Fruit fly (Drosophila melanogaster) whole organism, prepupa: ENCODE data around the gene lectin-22C.

Experiments used
- CG15336 ChIP-seq: fragments of 200-800 bp; sonication (Bioruptor generic); IDR thresholded peaks from 2 replicates; pipeline ENCODE4 v1.3.6; 2022; ENCODE audit warnings: missing biosample characterization, missing genetic modification characterization
- CG32006 ChIP-seq: fragments of 200-800 bp; sonication (Bioruptor generic); optimal IDR thresholded peaks from 3 replicates; lab custom pipeline; 2017; ENCODE audit warnings: missing biosample characterization, mild to moderate bottlenecking, missing genetic modification characterization
- CG3919 ChIP-seq: fragments of 200-800 bp; sonication (Bioruptor generic); optimal IDR thresholded peaks from 3 replicates; lab custom pipeline; 2016; ENCODE audit warnings: missing biosample characterization, missing genetic modification characterization
- Gug ChIP-seq: fragments of 200-800 bp; sonication (Bioruptor generic); IDR thresholded peaks from 2 replicates; pipeline ENCODE4 v1.3.6; 2022; ENCODE audit warnings: missing biosample characterization, missing genetic modification characterization
- Hr39 ChIP-seq: fragments of 200-800 bp; sonication (Bioruptor generic); optimal IDR thresholded peaks from 2 replicates; lab custom pipeline; 2016; ENCODE audit warnings: missing biosample characterization, missing genetic modification characterization
- OdsH ChIP-seq: fragments of 200-800 bp; sonication (Bioruptor generic); optimal IDR thresholded peaks from 3 replicates; lab custom pipeline; 2016; ENCODE audit warnings: missing biosample characterization, missing genetic modification characterization
- lz ChIP-seq: fragments of 200-800 bp; sonication (Bioruptor generic); optimal IDR thresholded peaks from 3 replicates; lab custom pipeline; 2016; ENCODE audit warnings: missing biosample characterization, missing genetic modification characterization
- net ChIP-seq: fragments of 200-800 bp; sonication (Bioruptor generic); optimal IDR thresholded peaks from 3 replicates; lab custom pipeline; 2016; ENCODE audit warnings: missing biosample characterization, missing genetic modification characterization

DNA sequence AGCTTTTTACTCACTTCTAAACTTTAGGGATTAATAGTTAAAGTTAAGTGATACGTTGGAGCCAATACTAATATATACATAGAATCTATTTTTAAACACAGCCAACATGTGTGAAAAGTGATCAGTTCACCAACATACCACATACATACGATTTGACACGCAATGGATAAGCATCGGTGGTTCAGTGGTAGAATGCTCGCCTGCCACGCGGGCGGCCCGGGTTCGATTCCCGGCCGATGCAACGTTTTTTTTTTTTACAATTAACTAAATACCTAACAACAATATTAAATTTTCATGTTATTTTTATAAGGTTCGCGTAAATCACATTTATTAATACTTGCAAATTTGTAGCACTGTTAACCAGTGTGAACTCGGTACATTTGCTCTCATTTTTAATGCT lies 5.5 kb downstream of the lectin-22C start:
- no peak for TF ChIP-seq Gug (GFP tag; lab: Robert Waterston, UW)
- no peak for TF ChIP-seq Hr39 (GFP tag; lab: Kevin White, UChicago)
- no peak for TF ChIP-seq CG32006 (GFP tag; lab: Kevin White, UChicago)
- no peak for TF ChIP-seq net (GFP tag; lab: Kevin White, UChicago)
- TF ChIP-seq lz (GFP tag; lab: Kevin White, UChicago), result no peak
- TF ChIP-seq OdsH (GFP tag; lab: Kevin White, UChicago), result no peak
- no peak for TF ChIP-seq CG3919 (GFP tag; lab: Kevin White, UChicago)
- TF ChIP-seq CG15336, result no peak
